Worm (Caenorhabditis elegans) whole organism, L4/young adult: ENCODE data around the gene C56A3.8.

Experiments
- W03F9.2 ChIP-seq: fragments of 150-350 bp; optimal IDR thresholded peaks from 2 replicates; lab custom pipeline; 2014; ENCODE audit warnings: missing biosample characterization, missing genetic modification characterization
- dao-5 ChIP-seq: sonication (generic microtip); optimal IDR thresholded peaks from 2 replicates; lab custom pipeline; 2016; ENCODE audit warnings: missing genotype, missing genetic modification characterization, moderate library complexity, missing compliant biosample characterization
- him-1 ChIP-seq: sonication (generic microtip); optimal IDR thresholded peaks from 2 replicates; lab custom pipeline; 2016; ENCODE audit warnings: missing genotype, missing genetic modification reagents, missing genetic modification characterization, missing compliant biosample characterization

Gene C56A3.8

ce11 chrV:13598370-13598769 is 38.3 kb downstream of the C56A3.8 start:
- TF ChIP-seq dao-5 (tag; lab: Kevin White, UChicago) (no peak), him-1 (tag; lab: Kevin White, UChicago) (no peak), W03F9.2 (tag; lab: Kevin White, UChicago) (no peak)

DNA sequence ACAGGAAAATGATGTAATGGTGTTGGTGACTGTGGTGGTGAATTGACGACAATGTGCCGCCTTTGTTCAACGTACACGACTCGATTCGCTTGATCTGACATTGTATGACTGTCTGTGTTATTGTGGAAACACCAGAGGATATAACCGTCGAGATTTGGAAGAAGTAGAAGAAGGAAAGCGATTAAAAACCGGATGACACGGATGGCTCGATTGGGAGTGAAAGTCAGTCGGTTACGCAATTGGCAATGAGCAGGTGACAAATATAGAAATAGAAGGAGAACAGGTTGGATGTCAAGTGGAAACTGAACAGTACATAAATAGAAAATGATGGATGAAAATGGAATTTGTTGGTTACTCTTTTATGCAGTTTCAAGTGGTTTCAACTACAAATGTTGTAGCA is 40.8 kb downstream of the C56A3.8 start, which contains the start of gene rdy-2:
Gene rdy-2, minus strand, starts transcription at position 101 of the 400 bp plus-strand sequence.
- no peak for TF ChIP-seq W03F9.2 (tag; lab: Kevin White, UChicago)
- TF ChIP-seq dao-5 (tag; lab: Kevin White, UChicago): no peak
- TF ChIP-seq him-1 (tag; lab: Kevin White, UChicago): no peak

- TF ChIP-seq W03F9.2 (tag; lab: Kevin White, UChicago) (no peak), dao-5 (tag; lab: Kevin White, UChicago) (no peak), him-1 (tag; lab: Kevin White, UChicago) (no peak)
Measured at ce11 chrV:13606651-13607242, 46.7 kb downstream of the C56A3.8 start, which contains the start of gene fmo-4. Gene fmo-4, minus strand, starts transcription at chrV:13606701.

DNA sequence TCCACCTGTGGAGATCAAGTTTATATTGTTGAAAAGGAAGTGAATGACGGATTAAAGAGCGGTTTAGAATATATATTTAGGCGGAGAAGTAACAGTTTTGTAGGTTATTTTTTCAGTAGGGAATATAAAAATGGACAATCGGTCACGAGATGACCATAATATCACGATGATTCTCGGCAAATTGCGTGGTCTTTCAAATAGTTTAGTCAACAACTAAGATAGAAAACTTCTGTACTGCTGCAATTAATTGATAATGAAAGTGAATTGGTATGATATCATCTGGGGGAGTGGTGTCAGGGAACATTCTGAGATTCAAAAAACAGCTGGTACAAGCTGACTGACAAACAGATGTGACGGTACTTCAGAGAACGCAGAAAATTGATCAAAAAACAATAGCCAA is 48.4 kb downstream of the C56A3.8 start:
- TF ChIP-seq dao-5 (tag; lab: Kevin White, UChicago): no peak
- TF ChIP-seq W03F9.2 (tag; lab: Kevin White, UChicago): no peak
- no peak for TF ChIP-seq him-1 (tag; lab: Kevin White, UChicago)

DNA sequence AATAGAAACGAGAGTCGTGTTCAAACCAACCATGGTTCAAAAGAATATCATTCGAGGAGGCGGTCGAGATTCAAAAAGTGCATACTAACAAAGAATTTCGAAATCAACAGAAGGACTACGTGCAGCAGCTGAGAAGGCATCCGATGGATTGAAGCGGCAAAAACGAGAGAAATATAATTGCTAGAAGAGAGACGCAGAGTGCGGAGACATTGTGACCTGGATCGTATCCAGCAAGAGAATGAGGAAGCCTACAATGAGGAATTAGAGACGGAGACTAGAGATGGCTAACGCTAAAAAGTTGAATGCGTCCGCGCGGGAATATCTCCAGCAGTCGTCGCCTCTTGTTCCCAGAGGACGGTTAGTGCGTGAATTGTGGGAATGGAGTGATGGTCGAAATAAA is 49.7 kb downstream of the C56A3.8 start:
- TF ChIP-seq him-1 (tag; lab: Kevin White, UChicago) (no peak), dao-5 (tag; lab: Kevin White, UChicago) (no peak), W03F9.2 (tag; lab: Kevin White, UChicago) (no peak)
